Fruit fly (Drosophila melanogaster) whole organism, pupa: ENCODE data around the gene CG32243.

ENCODE experiments used
- CG12605 ChIP-seq: fragments of 200-800 bp; sonication (Bioruptor generic); IDR thresholded peaks from 2 replicates; pipeline ENCODE4 v1.3.6; 2022; ENCODE audit warnings: missing biosample characterization, missing genetic modification characterization
- gl ChIP-seq: fragments of 200-800 bp; sonication (Bioruptor generic); optimal IDR thresholded peaks from 2 replicates; lab custom pipeline; 2018; ENCODE audit warnings: missing biosample characterization, mild to moderate bottlenecking, missing genetic modification characterization

DNA sequence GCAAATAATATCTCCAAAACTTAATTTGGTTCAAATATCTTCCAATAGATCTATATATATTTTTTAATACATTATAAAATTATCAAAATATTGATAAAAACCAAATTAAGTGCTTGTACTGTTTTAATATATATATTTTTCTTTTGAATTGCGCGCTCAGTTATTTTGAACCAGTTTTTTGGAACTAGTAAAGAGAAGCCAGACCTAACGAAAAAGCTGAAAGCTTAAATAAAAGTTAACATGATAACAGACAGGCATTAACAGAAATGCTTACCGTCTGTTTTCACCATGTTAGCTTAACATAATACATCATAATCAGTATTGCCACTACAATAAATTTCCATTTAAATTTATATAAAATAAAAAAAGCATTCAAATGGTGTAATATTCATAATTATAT is 30.7 kb downstream of the CG32243 start:
- no peak for TF ChIP-seq CG12605 (GFP tag; lab: Robert Waterston, UW)
- TF ChIP-seq gl (tag; lab: Kevin White, UChicago): no peak
